Worm (Caenorhabditis elegans) whole organism, young adult: ENCODE data around the gene F01G10.9.

ENCODE experiments used
- K11D2.4 ChIP-seq: fragments of 200-800 bp; sonication (Bioruptor generic); IDR thresholded peaks from 2 replicates; pipeline ENCODE4 v1.3.6; 2022; ENCODE audit warnings: missing genetic modification reagents, missing genetic modification characterization, missing compliant biosample characterization
- ccch-3 ChIP-seq: fragments of 200-800 bp; sonication (Bioruptor generic); optimal IDR thresholded peaks from 2 replicates; lab custom pipeline; 2018; ENCODE audit warnings: mild to moderate bottlenecking, missing genetic modification characterization, missing compliant biosample characterization

DNA sequence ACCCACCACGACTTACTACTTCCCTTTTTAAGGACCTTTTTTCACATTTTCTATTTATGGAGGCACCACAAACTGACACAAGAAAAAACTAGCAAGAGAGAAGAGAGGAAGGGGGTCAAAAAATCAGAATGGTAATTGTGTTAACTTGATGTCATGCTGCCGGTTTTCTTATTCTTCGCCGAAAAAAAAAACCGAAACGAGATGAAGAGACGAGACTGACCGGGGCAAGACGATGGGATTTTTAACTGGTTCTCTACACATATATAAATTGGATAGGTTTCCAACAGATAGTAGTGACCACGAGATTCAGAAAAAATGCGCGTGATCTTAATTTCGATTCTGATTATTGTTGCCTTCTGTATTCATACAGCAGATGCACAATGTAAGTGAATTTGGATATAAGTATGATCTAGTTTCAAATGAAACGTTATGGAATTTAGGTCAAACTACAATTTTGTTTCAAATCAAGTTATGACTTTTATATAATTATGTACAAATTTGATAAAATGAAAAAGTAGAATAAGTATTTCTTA lies 14.4 kb upstream of the F01G10.9 start, which contains the start of gene Y43C5A.3:
- TF ChIP-seq ccch-3 (GFP tag; lab: Kevin White, UChicago) (no peak), K11D2.4 (no peak)
